Worm (Caenorhabditis elegans): ENCODE results near the gene F55F3.4.

ce11 chrX:13809773-13810172 is 24.4 kb downstream of the F55F3.4 start, which contains the start of gene obr-3:
- TF ChIP-seq nhr-11 (tag; optimal IDR thresholded peaks at IDR 0.05) (no peak), unc-62 (GFP tag; optimal IDR thresholded peaks at IDR 0.05) (no peak), rnt-1 (tag; optimal IDR thresholded peaks at IDR 0.05) (no peak), lin-15B (tag; optimal IDR thresholded peaks at IDR 0.05) (no peak), blmp-1 (tag; optimal IDR thresholded peaks at IDR 0.05) (no peak), unc-86 (tag; optimal IDR thresholded peaks at IDR 0.05) (no peak), nhr-237 (tag; optimal IDR thresholded peaks at IDR 0.05) (no peak), vab-15 (tag; optimal IDR thresholded peaks at IDR 0.05) (no peak), mdl-1 (tag; optimal IDR thresholded peaks at IDR 0.05) (no peak), unc-130 (tag; optimal IDR thresholded peaks at IDR 0.05) (no peak), lsy-2 (tag; optimal IDR thresholded peaks at IDR 0.05) (no peak), ama-1 (optimal IDR thresholded peaks at IDR 0.05) (no peak), skn-1 (tag; optimal IDR thresholded peaks at IDR 0.05) (no peak)
